Fruit fly (Drosophila melanogaster) whole organism, embryonic: Measurements from ENCODE around the gene CG43922.
A peak's percentile ranks its signal among the peaks of the same experiment; 100 is the strongest.

Experiments used
- Blimp-1 ChIP-seq: fragments of 200-800 bp; sonication (Bioruptor generic); optimal IDR thresholded peaks from 3 replicates; lab custom pipeline; 2018; ENCODE audit warnings: missing biosample characterization, missing genetic modification characterization, mild to moderate bottlenecking, moderate library complexity, missing genetic modification reagents
- CG10462 ChIP-seq: fragments of 200-800 bp; sonication (Bioruptor generic); optimal IDR thresholded peaks from 2 replicates; lab custom pipeline; 2016; ENCODE audit warnings: missing biosample characterization, missing genetic modification characterization
- CG10979 ChIP-seq: fragments of 200-800 bp; sonication (Bioruptor generic); optimal IDR thresholded peaks from 2 replicates; lab custom pipeline; 2018; ENCODE audit warnings: missing biosample characterization, mild to moderate bottlenecking, missing genetic modification characterization, moderate library complexity
- CG12299 ChIP-seq: fragments of 200-800 bp; sonication (Bioruptor generic); optimal IDR thresholded peaks from 2 replicates; lab custom pipeline; 2018; ENCODE audit warnings: missing biosample characterization, mild to moderate bottlenecking, missing genetic modification characterization
- CG13775 ChIP-seq: fragments of 200-800 bp; sonication (Bioruptor generic); optimal IDR thresholded peaks from 3 replicates; lab custom pipeline; 2017; ENCODE audit warnings: missing biosample characterization, mild to moderate bottlenecking, missing genetic modification characterization
- CG14710 ChIP-seq: fragments of 200-800 bp; sonication (Bioruptor generic); optimal IDR thresholded peaks from 3 replicates; lab custom pipeline; 2019; ENCODE audit warnings: missing biosample characterization, mild to moderate bottlenecking, missing genetic modification characterization, moderate library complexity
- CG15269 ChIP-seq: fragments of 200-800 bp; sonication (Bioruptor generic); optimal IDR thresholded peaks from 2 replicates; lab custom pipeline; 2018; ENCODE audit warnings: missing biosample characterization, mild to moderate bottlenecking, missing genetic modification characterization, moderate library complexity
- CG1603 ChIP-seq: fragments of 200-800 bp; sonication (Bioruptor generic); optimal IDR thresholded peaks from 2 replicates; lab custom pipeline; 2019; ENCODE audit warnings: missing biosample characterization, mild to moderate bottlenecking, missing genetic modification characterization, moderate library complexity
- CG18262 ChIP-seq: fragments of 200-800 bp; optimal IDR thresholded peaks from 3 replicates; lab custom pipeline; 2019; ENCODE audit warnings: missing biosample characterization, mild to moderate bottlenecking, missing genetic modification characterization, moderate library complexity
- CG2678 ChIP-seq: fragments of 200-800 bp; sonication (Bioruptor generic); optimal IDR thresholded peaks from 3 replicates; lab custom pipeline; 2019; ENCODE audit warnings: missing biosample characterization, mild to moderate bottlenecking, missing genetic modification characterization, moderate library complexity
- CG2712 ChIP-seq: fragments of 200-800 bp; optimal IDR thresholded peaks from 3 replicates; lab custom pipeline; 2019; ENCODE audit warnings: missing biosample characterization, mild to moderate bottlenecking, missing genetic modification characterization, moderate library complexity
- CG31441 ChIP-seq: fragments of 200-800 bp; sonication (Bioruptor generic); IDR thresholded peaks from 2 replicates; pipeline ENCODE4 v1.3.6; 2022; ENCODE audit warnings: missing biosample characterization, missing genetic modification characterization
- CG3281 ChIP-seq: fragments of 200-800 bp; sonication (Bioruptor generic); optimal IDR thresholded peaks from 3 replicates; lab custom pipeline; 2017; ENCODE audit warnings: missing biosample characterization, mild to moderate bottlenecking, missing genetic modification characterization
- CG34224 ChIP-seq: fragments of 200-800 bp; sonication (Bioruptor generic); IDR thresholded peaks from 3 replicates; pipeline ENCODE4 v1.3.6; 2022; ENCODE audit warnings: missing biosample characterization, missing genetic modification characterization; ENCODE audit not compliant: partially characterized antibody
- CG3838 ChIP-seq: fragments of 200-800 bp; sonication (Bioruptor generic); optimal IDR thresholded peaks from 3 replicates; lab custom pipeline; 2016; ENCODE audit warnings: missing biosample characterization, missing genetic modification characterization
- CG4707 ChIP-seq: fragments of 200-800 bp; sonication (Bioruptor generic); optimal IDR thresholded peaks from 2 replicates; lab custom pipeline; 2018; ENCODE audit warnings: missing biosample characterization, mild to moderate bottlenecking, missing genetic modification characterization, moderate library complexity
- CG4820 ChIP-seq: fragments of 200-800 bp; sonication (Bioruptor generic); optimal IDR thresholded peaks from 3 replicates; lab custom pipeline; 2016; ENCODE audit warnings: missing biosample characterization, missing genetic modification characterization
- CG7372 ChIP-seq: fragments of 200-800 bp; sonication (Bioruptor generic); IDR thresholded peaks from 2 replicates; pipeline ENCODE4 v1.3.6; 2022; ENCODE audit warnings: missing biosample characterization, missing genetic modification characterization
- CG9437 ChIP-seq: fragments of 200-800 bp; sonication (Bioruptor generic); optimal IDR thresholded peaks from 2 replicates; lab custom pipeline; 2018; ENCODE audit warnings: missing biosample characterization, mild to moderate bottlenecking, missing genetic modification characterization
- CHES-1-like ChIP-seq: fragments of 200-800 bp; sonication (Bioruptor generic); optimal IDR thresholded peaks from 2 replicates; lab custom pipeline; 2016; ENCODE audit warnings: missing biosample characterization, missing genetic modification characterization
- Drgx ChIP-seq: fragments of 200-800 bp; sonication (Bioruptor generic); IDR thresholded peaks from 2 replicates; pipeline ENCODE4 v1.3.6; 2022; ENCODE audit warnings: missing biosample characterization, missing genetic modification characterization
- E2f1 ChIP-seq: fragments of 200-800 bp; sonication (Bioruptor generic); IDR thresholded peaks from 2 replicates; pipeline ENCODE4 v1.3.6; 2022; ENCODE audit warnings: missing biosample characterization, missing genetic modification characterization
- Fer1 ChIP-seq: fragments of 200-800 bp; sonication (Bioruptor generic); optimal IDR thresholded peaks from 2 replicates; lab custom pipeline; 2017; ENCODE audit warnings: missing biosample characterization, mild to moderate bottlenecking, missing genetic modification characterization
- Hey ChIP-seq: fragments of 200-800 bp; sonication (Bioruptor generic); optimal IDR thresholded peaks from 3 replicates; lab custom pipeline; 2018; ENCODE audit warnings: missing biosample characterization, mild to moderate bottlenecking, missing genetic modification characterization
- Hr51 ChIP-seq, 2 experiments: fragments of 200-800 bp; sonication (Bioruptor generic); optimal IDR thresholded peaks; 2 replicates in 1 of 2; 3 replicates in 1 of 2; lab custom pipeline; 2016 to 2018; ENCODE audit warnings: missing biosample characterization in 2 of 2, missing genetic modification characterization in 2 of 2, mild to moderate bottlenecking in 1 of 2, moderate library complexity in 1 of 2
- MESR4 ChIP-seq: fragments of 200-800 bp; sonication (Bioruptor generic); optimal IDR thresholded peaks from 2 replicates; lab custom pipeline; 2018; ENCODE audit warnings: missing biosample characterization, mild to moderate bottlenecking, missing genetic modification characterization, moderate library complexity
- Mes4 ChIP-seq: fragments of 200-800 bp; sonication (Bioruptor generic); optimal IDR thresholded peaks from 2 replicates; lab custom pipeline; 2016; ENCODE audit warnings: missing biosample characterization, missing genetic modification characterization
- Nf-YC ChIP-seq: fragments of 200-800 bp; optimal IDR thresholded peaks from 3 replicates; lab custom pipeline; 2019; ENCODE audit warnings: missing biosample characterization, mild to moderate bottlenecking, missing genetic modification characterization, moderate library complexity
- Sox100B ChIP-seq: fragments of 200-800 bp; sonication (Bioruptor generic); optimal IDR thresholded peaks from 3 replicates; lab custom pipeline; 2018; ENCODE audit warnings: missing biosample characterization, mild to moderate bottlenecking, missing genetic modification characterization
- Sox102F ChIP-seq: fragments of 200-800 bp; sonication (Bioruptor generic); optimal IDR thresholded peaks from 2 replicates; lab custom pipeline; 2018; ENCODE audit warnings: missing biosample characterization, mild to moderate bottlenecking, missing genetic modification characterization, moderate library complexity
- bsh ChIP-seq, 2 experiments: fragments of 200-800 bp; sonication (Bioruptor generic); optimal IDR thresholded peaks; 2 replicates each; lab custom pipeline; 2017 to 2018; ENCODE audit warnings: mild to moderate bottlenecking in 2 of 2, missing biosample characterization in 2 of 2, missing genetic modification characterization in 2 of 2, moderate library complexity in 1 of 2
- cato ChIP-seq: fragments of 200-800 bp; sonication (Bioruptor generic); optimal IDR thresholded peaks from 2 replicates; lab custom pipeline; 2016; ENCODE audit warnings: missing biosample characterization, missing genetic modification characterization, borderline replicate concordance
- chinmo ChIP-seq: fragments of 200-800 bp; sonication (Bioruptor generic); IDR thresholded peaks from 4 replicates; pipeline ENCODE4 v1.3.6; 2022; ENCODE audit warnings: missing biosample characterization, missing genetic modification characterization; ENCODE audit not compliant: partially characterized antibody
- en ChIP-seq: fragments of 200-800 bp; sonication (Bioruptor generic); optimal IDR thresholded peaks from 2 replicates; lab custom pipeline; 2016; ENCODE audit warnings: missing biosample characterization, missing genetic modification characterization
- fd96Cb ChIP-seq: fragments of 200-800 bp; sonication (Bioruptor generic); optimal IDR thresholded peaks from 2 replicates; lab custom pipeline; 2018; ENCODE audit warnings: missing biosample characterization, mild to moderate bottlenecking, missing genetic modification characterization, moderate library complexity
- gsb ChIP-seq: fragments of 200-800 bp; sonication (Bioruptor generic); IDR thresholded peaks from 2 replicates; pipeline ENCODE4 v1.3.6; 2022; ENCODE audit warnings: missing biosample characterization, missing genetic modification characterization
- lab ChIP-seq: fragments of 200-800 bp; sonication (Bioruptor generic); optimal IDR thresholded peaks from 3 replicates; lab custom pipeline; 2017; ENCODE audit warnings: missing biosample characterization, missing genetic modification characterization, mild to moderate bottlenecking, moderate library complexity, missing genetic modification reagents
- lola ChIP-seq, 3 experiments: fragments of >200 bp in 2 of 3; fragments of 200-800 bp in 1 of 3; sonication (Bioruptor generic) in 1 of 3; optimal IDR thresholded peaks; 2 replicates each; lab custom pipeline; 2017 to 2019; ENCODE audit warnings: missing biosample characterization in 3 of 3, missing genetic modification characterization in 3 of 3, mild to moderate bottlenecking in 1 of 3, moderate library complexity in 1 of 3
- nerfin-1 ChIP-seq: fragments of 200-800 bp; sonication (Bioruptor generic); optimal IDR thresholded peaks from 3 replicates; lab custom pipeline; 2019; ENCODE audit warnings: missing biosample characterization, mild to moderate bottlenecking, missing genetic modification characterization, moderate library complexity
- nmo ChIP-seq: fragments of 200-800 bp; sonication (Bioruptor generic); optimal IDR thresholded peaks from 2 replicates; lab custom pipeline; 2018; ENCODE audit warnings: missing biosample characterization, mild to moderate bottlenecking, missing genetic modification characterization, moderate library complexity
- onecut ChIP-seq: fragments of 200-800 bp; sonication (Bioruptor generic); IDR thresholded peaks from 2 replicates; pipeline ENCODE4 v1.3.6; 2022; ENCODE audit warnings: missing biosample characterization, missing genetic modification characterization
- pros ChIP-seq: fragments of 200-800 bp; sonication (Bioruptor generic); optimal IDR thresholded peaks from 3 replicates; lab custom pipeline; 2019; ENCODE audit warnings: missing biosample characterization, mild to moderate bottlenecking, missing genetic modification characterization, moderate library complexity
- row ChIP-seq: fragments of 200-800 bp; sonication (Bioruptor generic); IDR thresholded peaks from 3 replicates; pipeline ENCODE4 v1.3.6; 2022; ENCODE audit warnings: missing biosample characterization, missing genetic modification characterization
- run ChIP-seq: fragments of 200-800 bp; sonication (Bioruptor generic); optimal IDR thresholded peaks from 3 replicates; lab custom pipeline; 2018; ENCODE audit warnings: missing biosample characterization, mild to moderate bottlenecking, missing genetic modification characterization
- scrt ChIP-seq: fragments of 200-800 bp; sonication (Bioruptor generic); optimal IDR thresholded peaks from 2 replicates; lab custom pipeline; 2018; ENCODE audit warnings: missing biosample characterization, mild to moderate bottlenecking, missing genetic modification characterization, moderate library complexity
- stwl ChIP-seq: fragments of 200-800 bp; sonication (Bioruptor generic); optimal IDR thresholded peaks from 3 replicates; lab custom pipeline; 2018; ENCODE audit warnings: missing biosample characterization, mild to moderate bottlenecking, missing genetic modification characterization, moderate library complexity
- tx ChIP-seq: fragments of 200-800 bp; sonication (Bioruptor generic); optimal IDR thresholded peaks from 2 replicates; lab custom pipeline; 2016; ENCODE audit warnings: missing biosample characterization, missing genetic modification characterization
- yki ChIP-seq: fragments of >200 bp; optimal IDR thresholded peaks from 3 replicates; lab custom pipeline; 2018
- z ChIP-seq: fragments of 200-800 bp; sonication (Bioruptor generic); IDR thresholded peaks from 3 replicates; pipeline ENCODE4 v1.3.6; 2022; ENCODE audit warnings: missing biosample characterization, missing genetic modification characterization

Gene CG43922

DNA sequence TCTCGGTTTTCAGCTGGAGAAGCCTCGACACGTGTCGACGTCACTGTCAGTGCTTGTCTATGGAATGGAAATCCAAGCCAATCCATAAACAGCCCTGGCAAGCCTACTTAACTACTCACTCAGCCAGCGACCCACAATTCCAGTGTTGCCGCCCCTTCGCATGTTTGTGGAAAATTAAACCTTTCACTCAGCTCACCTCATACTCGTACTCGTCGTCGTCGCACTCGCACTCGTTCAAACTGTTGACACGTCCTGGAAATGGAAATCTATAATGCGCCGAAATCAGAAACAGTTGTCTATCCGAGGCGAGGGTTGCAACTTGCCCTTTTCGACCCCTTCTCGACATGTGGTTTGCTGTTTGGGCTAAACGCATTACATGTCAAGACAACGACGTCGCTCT, 10.5 kb upstream of the CG43922 start:
- peak; percentile 71 for TF ChIP-seq pros
- no peak for TF ChIP-seq CHES-1-like (GFP tag; lab: Kevin White, UChicago)
- no peak for TF ChIP-seq CG12299 (tag; lab: Kevin White, UChicago)
- TF ChIP-seq lola (GFP tag; optimal IDR thresholded peaks at IDR 0.05; lab: Kevin White, UChicago): no peak
- TF ChIP-seq stwl (tag; lab: Kevin White, UChicago): peak; percentile 2
- TF ChIP-seq chinmo (GFP tag; lab: Robert Waterston, UW): 0 out of 4 replicates have a peak, but pooled peaks have one; percentile 13
- TF ChIP-seq CG1603: peak; percentile 20
- peak; percentile 72 for TF ChIP-seq z (GFP tag; lab: Robert Waterston, UW)
- TF ChIP-seq CG10979 (tag; lab: Kevin White, UChicago): no peak
- no peak for TF ChIP-seq CG4707
- no peak for TF ChIP-seq cato (GFP tag; lab: Kevin White, UChicago)
- TF ChIP-seq run (tag; lab: Kevin White, UChicago): no peak
- no peak for TF ChIP-seq CG15269 (tag; lab: Kevin White, UChicago)
- TF ChIP-seq MESR4 (GFP tag; lab: Kevin White, UChicago): no peak
- TF ChIP-seq nerfin-1 (tag; lab: Kevin White, UChicago): peak; percentile 3
- no peak for TF ChIP-seq scrt (GFP tag; lab: Kevin White, UChicago)
- TF ChIP-seq Hey (tag; lab: Kevin White, UChicago): peak; percentile 76
- no peak for TF ChIP-seq E2f1 (GFP tag; lab: Robert Waterston, UW)

DNA sequence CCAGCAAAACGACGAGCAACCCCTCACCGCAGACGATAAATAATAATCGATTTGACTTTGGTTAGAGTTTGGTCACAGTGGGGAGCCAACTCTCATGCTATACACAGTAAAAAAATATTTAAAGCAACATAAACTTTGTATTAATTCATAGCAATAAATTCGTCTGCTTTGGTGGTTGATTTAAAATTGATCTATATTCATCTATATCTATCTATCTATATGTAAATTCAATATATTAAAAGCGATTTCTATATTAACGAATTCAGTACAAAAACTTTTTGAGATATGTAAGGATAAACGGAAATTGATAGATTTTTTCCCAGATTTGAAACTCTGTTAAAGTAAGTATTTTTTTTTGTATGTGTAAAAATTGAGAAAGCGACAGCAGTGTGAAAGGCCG, 1.3 kb upstream of the CG43922 start:
- no peak for TF ChIP-seq onecut (GFP tag; lab: Robert Waterston, UW)
- no peak for TF ChIP-seq Mes4 (GFP tag; lab: Kevin White, UChicago)
- TF ChIP-seq lab (GFP tag; lab: Kevin White, UChicago): peak; percentile 57
- TF ChIP-seq CG31441: peak; percentile 63
- TF ChIP-seq CG10462 (GFP tag; lab: Kevin White, UChicago): no peak
- no peak for TF ChIP-seq yki (lab: Kevin White, UChicago)
- TF ChIP-seq Drgx: no peak
- TF ChIP-seq CG34224: no peak
- TF ChIP-seq Hr51 (GFP tag; optimal IDR thresholded peaks at IDR 0.05; lab: Kevin White, UChicago): peak in 1 of 2 experiments; percentile 22
- peak; percentile 47 for TF ChIP-seq CG18262 (tag; lab: Kevin White, UChicago)
- peak; percentile 49 for TF ChIP-seq CG2712 (tag; lab: Kevin White, UChicago)
- no peak for TF ChIP-seq en
- no peak for TF ChIP-seq gsb (GFP tag; lab: Robert Waterston, UW)
- TF ChIP-seq CG2678 (tag; lab: Kevin White, UChicago): peak; percentile 71
- TF ChIP-seq Nf-YC (tag; lab: Kevin White, UChicago): no peak
- peak; percentile 55 for TF ChIP-seq Blimp-1 (GFP tag; lab: Kevin White, UChicago)
- peak; percentile 10 for TF ChIP-seq Sox102F (GFP tag; lab: Kevin White, UChicago)
- TF ChIP-seq CG14710 (tag; lab: Kevin White, UChicago): peak; percentile 22
- peak in 1 of 2 experiments; percentile 1 for TF ChIP-seq bsh (GFP tag; optimal IDR thresholded peaks at IDR 0.05; lab: Kevin White, UChicago)
- peak; percentile 17 for TF ChIP-seq nmo
- peak; percentile 34 for TF ChIP-seq Fer1
- TF ChIP-seq CG7372 (GFP tag; lab: Robert Waterston, UW): no peak
- peak; percentile 22 for TF ChIP-seq Sox100B (GFP tag; lab: Kevin White, UChicago)
- no peak for TF ChIP-seq CG4820 (GFP tag; lab: Kevin White, UChicago)
- TF ChIP-seq row (GFP tag; lab: Robert Waterston, UW): 0 out of 3 replicates have a peak, but pooled peaks have one; percentile 23
- no peak for TF ChIP-seq CG3838
- peak; percentile 25 for TF ChIP-seq CG3281 (GFP tag; lab: Kevin White, UChicago)
- no peak for TF ChIP-seq tx (GFP tag; lab: Kevin White, UChicago)
- TF ChIP-seq CG9437 (GFP tag; lab: Kevin White, UChicago): no peak
- TF ChIP-seq fd96Cb (tag; lab: Kevin White, UChicago): peak; percentile 16
- TF ChIP-seq CG13775 (GFP tag; lab: Kevin White, UChicago): no peak
